Fruit fly (Drosophila melanogaster) whole organism, embryonic: ENCODE data around the gene CG8191.

Source experiments
- Abd-B ChIP-seq: fragments of 200-800 bp; sonication (Bioruptor generic); optimal IDR thresholded peaks from 2 replicates; lab custom pipeline; 2018; ENCODE audit warnings: missing biosample characterization, mild to moderate bottlenecking, missing genetic modification characterization, moderate library complexity
- CG10366 ChIP-seq: fragments of 200-800 bp; sonication (Bioruptor generic); IDR thresholded peaks from 2 replicates; pipeline ENCODE4 v1.3.6; 2022; ENCODE audit warnings: missing biosample characterization, missing genetic modification characterization
- CG10462 ChIP-seq: fragments of 200-800 bp; sonication (Bioruptor generic); optimal IDR thresholded peaks from 2 replicates; lab custom pipeline; 2016; ENCODE audit warnings: missing biosample characterization, missing genetic modification characterization
- CG11560 ChIP-seq: fragments of 200-800 bp; sonication (Bioruptor generic); IDR thresholded peaks from 3 replicates; pipeline ENCODE4 v1.3.6; 2022; ENCODE audit warnings: missing biosample characterization, missing genetic modification characterization
- CG11723 ChIP-seq: fragments of 200-800 bp; sonication (Bioruptor generic); optimal IDR thresholded peaks from 2 replicates; lab custom pipeline; 2017; ENCODE audit warnings: missing biosample characterization, mild to moderate bottlenecking, missing genetic modification characterization
- CG12299 ChIP-seq: fragments of 200-800 bp; sonication (Bioruptor generic); optimal IDR thresholded peaks from 2 replicates; lab custom pipeline; 2018; ENCODE audit warnings: missing biosample characterization, mild to moderate bottlenecking, missing genetic modification characterization
- CG13296 ChIP-seq: fragments of 200-800 bp; sonication (Bioruptor generic); optimal IDR thresholded peaks from 3 replicates; lab custom pipeline; 2018; ENCODE audit warnings: missing biosample characterization, mild to moderate bottlenecking, missing genetic modification characterization
- CG14860 ChIP-seq: fragments of 200-800 bp; sonication (Bioruptor generic); IDR thresholded peaks from 3 replicates; pipeline ENCODE4 v1.3.6; 2022; ENCODE audit warnings: missing biosample characterization, missing genetic modification characterization; ENCODE audit not compliant: partially characterized antibody
- CG14965 ChIP-seq: fragments of 200-800 bp; sonication (Bioruptor generic); optimal IDR thresholded peaks from 2 replicates; lab custom pipeline; 2016; ENCODE audit warnings: missing biosample characterization, missing genetic modification characterization, borderline replicate concordance
- CG15479 ChIP-seq: fragments of 200-800 bp; sonication (Bioruptor generic); optimal IDR thresholded peaks from 3 replicates; lab custom pipeline; 2019; ENCODE audit warnings: missing biosample characterization, mild to moderate bottlenecking, missing genetic modification characterization, moderate library complexity
- CG17802 ChIP-seq: fragments of 200-800 bp; sonication (Bioruptor generic); optimal IDR thresholded peaks from 2 replicates; lab custom pipeline; 2018; ENCODE audit warnings: missing biosample characterization, mild to moderate bottlenecking, missing genetic modification characterization, moderate library complexity
- CG1832 ChIP-seq: fragments of 200-800 bp; sonication (Bioruptor generic); optimal IDR thresholded peaks from 2 replicates; lab custom pipeline; 2017; ENCODE audit warnings: missing biosample characterization, mild to moderate bottlenecking, missing genetic modification characterization, inconsistent platforms
- CG31441 ChIP-seq: fragments of 200-800 bp; sonication (Bioruptor generic); IDR thresholded peaks from 2 replicates; pipeline ENCODE4 v1.3.6; 2022; ENCODE audit warnings: missing biosample characterization, missing genetic modification characterization
- CG32772 ChIP-seq: fragments of 200-800 bp; sonication (Bioruptor generic); IDR thresholded peaks from 2 replicates; pipeline ENCODE4 v1.3.6; 2022; ENCODE audit warnings: missing biosample characterization, missing genetic modification characterization
- CG34224 ChIP-seq: fragments of 200-800 bp; sonication (Bioruptor generic); IDR thresholded peaks from 3 replicates; pipeline ENCODE4 v1.3.6; 2022; ENCODE audit warnings: missing biosample characterization, missing genetic modification characterization; ENCODE audit not compliant: partially characterized antibody
- CG34422 ChIP-seq: fragments of 200-800 bp; sonication (Bioruptor generic); IDR thresholded peaks from 3 replicates; pipeline ENCODE4 v1.3.6; 2022; ENCODE audit warnings: missing biosample characterization, missing genetic modification characterization
- CG4282 ChIP-seq: fragments of 200-800 bp; sonication (Bioruptor generic); optimal IDR thresholded peaks from 2 replicates; lab custom pipeline; 2016; ENCODE audit warnings: missing biosample characterization, missing genetic modification characterization
- CG7839 ChIP-seq: fragments of 200-800 bp; sonication (Bioruptor generic); optimal IDR thresholded peaks from 3 replicates; lab custom pipeline; 2018; ENCODE audit warnings: missing biosample characterization, mild to moderate bottlenecking, missing genetic modification characterization, moderate library complexity
- CG7928 ChIP-seq: fragments of 200-800 bp; sonication (Bioruptor generic); optimal IDR thresholded peaks from 2 replicates; lab custom pipeline; 2017; ENCODE audit warnings: missing biosample characterization, mild to moderate bottlenecking, missing genetic modification characterization
- CG8388 ChIP-seq: fragments of 200-800 bp; sonication (Bioruptor generic); optimal IDR thresholded peaks from 2 replicates; lab custom pipeline; 2019; ENCODE audit warnings: missing biosample characterization, mild to moderate bottlenecking, missing genetic modification characterization, moderate library complexity
- Camta ChIP-seq: fragments of 200-800 bp; sonication (Bioruptor generic); optimal IDR thresholded peaks from 2 replicates; lab custom pipeline; 2016; ENCODE audit warnings: missing biosample characterization, missing genetic modification characterization
- Dll ChIP-seq: fragments of 200-800 bp; sonication (Bioruptor generic); IDR thresholded peaks from 4 replicates; pipeline ENCODE4 v1.3.6; 2022; ENCODE audit warnings: missing biosample characterization, missing genetic modification characterization; ENCODE audit not compliant: partially characterized antibody
- Dp ChIP-seq: fragments of 200-800 bp; sonication (Bioruptor generic); optimal IDR thresholded peaks from 2 replicates; lab custom pipeline; 2018; ENCODE audit warnings: missing biosample characterization, mild to moderate bottlenecking, missing genetic modification characterization, moderate library complexity
- Drgx ChIP-seq: fragments of 200-800 bp; sonication (Bioruptor generic); IDR thresholded peaks from 2 replicates; pipeline ENCODE4 v1.3.6; 2022; ENCODE audit warnings: missing biosample characterization, missing genetic modification characterization
- E2f1 ChIP-seq: fragments of 200-800 bp; sonication (Bioruptor generic); IDR thresholded peaks from 2 replicates; pipeline ENCODE4 v1.3.6; 2022; ENCODE audit warnings: missing biosample characterization, missing genetic modification characterization
- E2f2 ChIP-seq: fragments of 200-800 bp; sonication (Bioruptor generic); IDR thresholded peaks from 2 replicates; pipeline ENCODE4 v1.3.6; 2022; ENCODE audit warnings: missing biosample characterization, missing genetic modification characterization
- Fer3 ChIP-seq: fragments of 200-800 bp; sonication (Bioruptor generic); optimal IDR thresholded peaks from 2 replicates; lab custom pipeline; 2018; ENCODE audit warnings: missing biosample characterization, mild to moderate bottlenecking, missing genetic modification characterization, moderate library complexity
- HmgZ ChIP-seq: fragments of 200-800 bp; sonication (Bioruptor generic); optimal IDR thresholded peaks from 2 replicates; lab custom pipeline; 2018; ENCODE audit warnings: missing biosample characterization, mild to moderate bottlenecking, missing genetic modification characterization
- MESR4 ChIP-seq: fragments of 200-800 bp; sonication (Bioruptor generic); optimal IDR thresholded peaks from 2 replicates; lab custom pipeline; 2018; ENCODE audit warnings: missing biosample characterization, mild to moderate bottlenecking, missing genetic modification characterization, moderate library complexity
- Meics ChIP-seq: fragments of 200-800 bp; sonication (Bioruptor generic); optimal IDR thresholded peaks from 2 replicates; lab custom pipeline; 2017; ENCODE audit warnings: missing biosample characterization, mild to moderate bottlenecking, missing genetic modification characterization
- NFAT ChIP-seq: fragments of 200-800 bp; sonication (Bioruptor generic); IDR thresholded peaks from 2 replicates; pipeline ENCODE4 v1.3.6; 2022; ENCODE audit warnings: missing biosample characterization, missing genetic modification characterization
- Opbp ChIP-seq: fragments of 200-800 bp; sonication (Bioruptor generic); IDR thresholded peaks from 3 replicates; pipeline ENCODE4 v1.3.6; 2022; ENCODE audit warnings: missing biosample characterization, missing genetic modification characterization; ENCODE audit not compliant: partially characterized antibody
- Spps ChIP-seq: fragments of 200-800 bp; sonication (Bioruptor generic); optimal IDR thresholded peaks from 2 replicates; lab custom pipeline; 2018; ENCODE audit warnings: missing biosample characterization, mild to moderate bottlenecking, missing genetic modification characterization
- Xbp1 ChIP-seq: fragments of 200-800 bp; sonication (Bioruptor generic); optimal IDR thresholded peaks from 3 replicates; lab custom pipeline; 2016; ENCODE audit warnings: missing biosample characterization, mild to moderate bottlenecking, missing genetic modification characterization
- al ChIP-seq: fragments of 200-800 bp; sonication (Bioruptor generic); IDR thresholded peaks from 2 replicates; pipeline ENCODE4 v1.3.6; 2022; ENCODE audit warnings: missing biosample characterization, missing genetic modification characterization
- bsh ChIP-seq, 2 experiments: fragments of 200-800 bp; sonication (Bioruptor generic); optimal IDR thresholded peaks; 2 replicates each; lab custom pipeline; 2017 to 2018; ENCODE audit warnings: mild to moderate bottlenecking in 2 of 2, missing biosample characterization in 2 of 2, missing genetic modification characterization in 2 of 2, moderate library complexity in 1 of 2
- chinmo ChIP-seq: fragments of 200-800 bp; sonication (Bioruptor generic); IDR thresholded peaks from 4 replicates; pipeline ENCODE4 v1.3.6; 2022; ENCODE audit warnings: missing biosample characterization, missing genetic modification characterization; ENCODE audit not compliant: partially characterized antibody
- dysf ChIP-seq: fragments of 200-800 bp; sonication (Bioruptor generic); IDR thresholded peaks from 3 replicates; pipeline ENCODE4 v1.3.6; 2022; ENCODE audit warnings: missing biosample characterization, missing genetic modification characterization
- oc ChIP-seq: fragments of 200-800 bp; sonication (Bioruptor generic); optimal IDR thresholded peaks from 2 replicates; lab custom pipeline; 2018; ENCODE audit warnings: missing biosample characterization, mild to moderate bottlenecking, missing genetic modification characterization, moderate library complexity
- peb ChIP-seq: fragments of 200-800 bp; sonication (Bioruptor generic); IDR thresholded peaks from 2 replicates; pipeline ENCODE4 v1.3.6; 2022; ENCODE audit warnings: missing biosample characterization, missing genetic modification characterization
- pfk ChIP-seq: fragments of 200-800 bp; sonication (Bioruptor generic); optimal IDR thresholded peaks from 2 replicates; lab custom pipeline; 2018; ENCODE audit warnings: missing biosample characterization, mild to moderate bottlenecking, missing genetic modification characterization, moderate library complexity
- pzg ChIP-seq: fragments of 200-800 bp; sonication (Bioruptor generic); optimal IDR thresholded peaks from 3 replicates; lab custom pipeline; 2018; ENCODE audit warnings: missing biosample characterization, mild to moderate bottlenecking, missing genetic modification characterization, moderate library complexity
- sens-2 ChIP-seq: fragments of 200-800 bp; sonication (Bioruptor generic); IDR thresholded peaks from 2 replicates; pipeline ENCODE4 v1.3.6; 2022; ENCODE audit warnings: missing biosample characterization, missing genetic modification characterization
- seq ChIP-seq: fragments of 200-800 bp; sonication (Bioruptor generic); IDR thresholded peaks from 2 replicates; pipeline ENCODE4 v1.3.6; 2022; ENCODE audit warnings: missing biosample characterization, missing genetic modification characterization
- sqz ChIP-seq: fragments of 200-800 bp; sonication (Bioruptor generic); optimal IDR thresholded peaks from 3 replicates; lab custom pipeline; 2018; ENCODE audit warnings: missing biosample characterization, mild to moderate bottlenecking, missing genetic modification characterization
- stwl ChIP-seq: fragments of 200-800 bp; sonication (Bioruptor generic); optimal IDR thresholded peaks from 3 replicates; lab custom pipeline; 2018; ENCODE audit warnings: missing biosample characterization, mild to moderate bottlenecking, missing genetic modification characterization, moderate library complexity
- ttk ChIP-seq: fragments of 200-800 bp; sonication (Bioruptor generic); IDR thresholded peaks from 2 replicates; pipeline ENCODE4 v2.1.2; 2022; ENCODE audit warnings: missing biosample characterization, missing genetic modification characterization
- unc-4 ChIP-seq: fragments of 200-800 bp; sonication (Bioruptor generic); IDR thresholded peaks from 2 replicates; pipeline ENCODE4 v1.3.6; 2022; ENCODE audit warnings: missing biosample characterization, missing genetic modification characterization; ENCODE audit not compliant: partially characterized antibody
- z ChIP-seq: fragments of 200-800 bp; sonication (Bioruptor generic); IDR thresholded peaks from 3 replicates; pipeline ENCODE4 v1.3.6; 2022; ENCODE audit warnings: missing biosample characterization, missing genetic modification characterization
- zen ChIP-seq: fragments of 200-800 bp; sonication (Bioruptor generic); optimal IDR thresholded peaks from 3 replicates; lab custom pipeline; 2018; ENCODE audit warnings: missing biosample characterization, mild to moderate bottlenecking, missing genetic modification characterization, moderate library complexity

The CG8191 gene

dm6 chrX:15731968-15732367 lies at the start of gene CG8191 (continued):
- TF ChIP-seq CG17802 (tag; lab: Kevin White, UChicago) = no peak
- TF ChIP-seq pzg (GFP tag; lab: Kevin White, UChicago) = peak; percentile 44
- TF ChIP-seq CG10366 (GFP tag; lab: Robert Waterston, UW) = no peak
- no peak for TF ChIP-seq Meics
- no peak for TF ChIP-seq CG31441 (GFP tag; lab: Robert Waterston, UW)
- no peak for TF ChIP-seq Xbp1 (GFP tag; lab: Kevin White, UChicago)
- TF ChIP-seq CG32772 (GFP tag; lab: Robert Waterston, UW) = no peak
- no peak for TF ChIP-seq Camta (GFP tag; lab: Kevin White, UChicago)
- no peak for TF ChIP-seq seq (GFP tag; lab: Robert Waterston, UW)
- no peak for TF ChIP-seq CG4282 (GFP tag; lab: Kevin White, UChicago)
- no peak for TF ChIP-seq Abd-B
- no peak for TF ChIP-seq bsh (GFP tag; optimal IDR thresholded peaks at IDR 0.05; lab: Kevin White, UChicago)
- TF ChIP-seq CG13296 (GFP tag; lab: Kevin White, UChicago) = no peak
- TF ChIP-seq E2f2 (GFP tag; lab: Robert Waterston, UW) = peak; percentile 87
- no peak for TF ChIP-seq peb
- TF ChIP-seq stwl (tag; lab: Kevin White, UChicago) = no peak
- no peak for TF ChIP-seq CG7839 (tag; lab: Kevin White, UChicago)
- no peak for TF ChIP-seq dysf (GFP tag; lab: Robert Waterston, UW)
- peak; percentile 90; the same call in 3 of the 4 replicates for TF ChIP-seq chinmo
- no peak for TF ChIP-seq pfk
- no peak for TF ChIP-seq sqz
- TF ChIP-seq ttk (GFP tag; lab: Robert Waterston, UW) = no peak
- TF ChIP-seq CG15479 (GFP tag; lab: Kevin White, UChicago) = no peak
- no peak for TF ChIP-seq HmgZ (tag; lab: Kevin White, UChicago)
- no peak for TF ChIP-seq zen
- TF ChIP-seq CG12299 = no peak
- peak; percentile 74; the same call in 3 of the 4 replicates for TF ChIP-seq Dll (GFP tag; lab: Robert Waterston, UW)
- peak; percentile 80 for TF ChIP-seq CG34224 (GFP tag; lab: Robert Waterston, UW)
- no peak for TF ChIP-seq al (GFP tag; lab: Robert Waterston, UW)
- TF ChIP-seq NFAT (GFP tag; lab: Robert Waterston, UW) = no peak
- no peak for TF ChIP-seq CG11723 (GFP tag; lab: Kevin White, UChicago)
- TF ChIP-seq CG14860 = peak; percentile 38; the same call in 2 of the 3 replicates
- no peak for TF ChIP-seq CG10462
- TF ChIP-seq CG34422 = no peak; the same call in 2 of the 3 replicates
- TF ChIP-seq Spps = no peak
- no peak for TF ChIP-seq E2f1 (GFP tag; lab: Robert Waterston, UW)
- TF ChIP-seq CG11560 (tag; lab: Robert Waterston, UW) = no peak
- no peak for TF ChIP-seq CG7928 (GFP tag; lab: Kevin White, UChicago)
- TF ChIP-seq CG1832 (GFP tag; lab: Kevin White, UChicago) = no peak
- TF ChIP-seq unc-4 (GFP tag; lab: Robert Waterston, UW) = peak; percentile 71
- TF ChIP-seq sens-2 (GFP tag; lab: Robert Waterston, UW) = no peak
- TF ChIP-seq Dp (GFP tag; lab: Kevin White, UChicago) = peak; percentile 85
- no peak for TF ChIP-seq oc (tag; lab: Kevin White, UChicago)
- TF ChIP-seq z (GFP tag; lab: Robert Waterston, UW) = no peak
- TF ChIP-seq MESR4 = peak; percentile 50
- TF ChIP-seq CG14965 (GFP tag; lab: Kevin White, UChicago) = no peak
- no peak for TF ChIP-seq Fer3
- TF ChIP-seq Drgx (GFP tag; lab: Robert Waterston, UW) = no peak
- TF ChIP-seq CG8388 (GFP tag; lab: Kevin White, UChicago) = no peak
- TF ChIP-seq Opbp (GFP tag; lab: Robert Waterston, UW) = peak; percentile 78; the same call in 2 of the 3 replicates
